Fruit fly (Drosophila melanogaster) whole organism, embryonic: Measurements from ENCODE around the gene ci.
A peak's percentile ranks its signal among the peaks of the same experiment; 100 is the strongest.

ENCODE experiments used
- Bdp1 ChIP-seq: fragments of 200-800 bp; sonication (Bioruptor generic); optimal IDR thresholded peaks from 3 replicates; lab custom pipeline; 2016; ENCODE audit warnings: missing biosample characterization, missing genetic modification characterization
- Bgb ChIP-seq: fragments of 200-800 bp; sonication (Bioruptor generic); IDR thresholded peaks from 2 replicates; pipeline ENCODE4 v1.3.6; 2022; ENCODE audit warnings: missing biosample characterization, missing genetic modification characterization; ENCODE audit not compliant: partially characterized antibody
- CG1024 ChIP-seq: fragments of 200-800 bp; sonication (Bioruptor generic); IDR thresholded peaks from 2 replicates; pipeline ENCODE4 v1.3.6; 2022; ENCODE audit warnings: missing biosample characterization, missing genetic modification characterization
- CG11398 ChIP-seq: fragments of 200-800 bp; sonication (Bioruptor generic); optimal IDR thresholded peaks from 2 replicates; lab custom pipeline; 2016; ENCODE audit warnings: missing biosample characterization, missing genetic modification characterization
- CG12071 ChIP-seq: fragments of 200-800 bp; sonication (Bioruptor generic); optimal IDR thresholded peaks from 3 replicates; lab custom pipeline; 2018; ENCODE audit warnings: missing biosample characterization, mild to moderate bottlenecking, missing genetic modification characterization
- CG12659 ChIP-seq: fragments of 200-800 bp; sonication (Bioruptor generic); optimal IDR thresholded peaks from 3 replicates; lab custom pipeline; 2017; ENCODE audit warnings: mild to moderate bottlenecking, missing biosample characterization, missing genetic modification reagents, missing genetic modification characterization
- CG13624 ChIP-seq: fragments of 200-800 bp; sonication (Bioruptor generic); optimal IDR thresholded peaks from 2 replicates; lab custom pipeline; 2016; ENCODE audit warnings: missing biosample characterization, missing genetic modification characterization
- CG14014 ChIP-seq: fragments of 200-800 bp; sonication (Bioruptor generic); IDR thresholded peaks from 2 replicates; pipeline ENCODE4 v1.3.6; 2022; ENCODE audit warnings: missing biosample characterization, missing genetic modification characterization
- CG14860 ChIP-seq: fragments of 200-800 bp; sonication (Bioruptor generic); IDR thresholded peaks from 3 replicates; pipeline ENCODE4 v1.3.6; 2022; ENCODE audit warnings: missing biosample characterization, missing genetic modification characterization; ENCODE audit not compliant: partially characterized antibody
- CG15073 ChIP-seq: fragments of 200-800 bp; sonication (Bioruptor generic); optimal IDR thresholded peaks from 2 replicates; lab custom pipeline; 2016; ENCODE audit warnings: missing biosample characterization, missing genetic modification characterization
- CG2199 ChIP-seq: fragments of 200-800 bp; sonication (Bioruptor generic); IDR thresholded peaks from 3 replicates; pipeline ENCODE4 v1.3.6; 2022; ENCODE audit warnings: missing biosample characterization, missing genetic modification characterization
- CG30020 ChIP-seq: fragments of 200-800 bp; optimal IDR thresholded peaks from 2 replicates; lab custom pipeline; 2019; ENCODE audit warnings: missing biosample characterization, mild to moderate bottlenecking, missing genetic modification characterization, moderate library complexity
- CG32532 ChIP-seq: fragments of 200-800 bp; sonication (Bioruptor generic); IDR thresholded peaks from 2 replicates; pipeline ENCODE4 v1.3.6; 2022; ENCODE audit warnings: missing biosample characterization, missing genetic modification characterization
- CG32772 ChIP-seq: fragments of 200-800 bp; sonication (Bioruptor generic); IDR thresholded peaks from 2 replicates; pipeline ENCODE4 v1.3.6; 2022; ENCODE audit warnings: missing biosample characterization, missing genetic modification characterization
- CG33557 ChIP-seq: fragments of 200-800 bp; sonication (Bioruptor generic); optimal IDR thresholded peaks from 2 replicates; lab custom pipeline; 2019; ENCODE audit warnings: missing biosample characterization, mild to moderate bottlenecking, missing genetic modification characterization, moderate library complexity
- CG4282 ChIP-seq: fragments of 200-800 bp; sonication (Bioruptor generic); optimal IDR thresholded peaks from 2 replicates; lab custom pipeline; 2016; ENCODE audit warnings: missing biosample characterization, missing genetic modification characterization
- CG4707 ChIP-seq: fragments of 200-800 bp; sonication (Bioruptor generic); optimal IDR thresholded peaks from 2 replicates; lab custom pipeline; 2018; ENCODE audit warnings: missing biosample characterization, mild to moderate bottlenecking, missing genetic modification characterization, moderate library complexity
- CG4820 ChIP-seq: fragments of 200-800 bp; sonication (Bioruptor generic); optimal IDR thresholded peaks from 3 replicates; lab custom pipeline; 2016; ENCODE audit warnings: missing biosample characterization, missing genetic modification characterization
- CG7556 ChIP-seq: fragments of 200-800 bp; sonication (Bioruptor generic); optimal IDR thresholded peaks from 2 replicates; lab custom pipeline; 2017; ENCODE audit warnings: missing biosample characterization, mild to moderate bottlenecking, missing genetic modification characterization
- CG8290 ChIP-seq, 3 experiments: fragments of 200-800 bp; sonication (Bioruptor generic); optimal IDR thresholded peaks; 2 replicates each; lab custom pipeline; 2016 to 2019; ENCODE audit warnings: missing biosample characterization in 3 of 3, missing genetic modification characterization in 3 of 3, mild to moderate bottlenecking in 2 of 3, moderate library complexity in 1 of 3
- CG8478 ChIP-seq: fragments of >200 bp; optimal IDR thresholded peaks from 2 replicates; lab custom pipeline; 2018
- Camta ChIP-seq: fragments of 200-800 bp; sonication (Bioruptor generic); optimal IDR thresholded peaks from 2 replicates; lab custom pipeline; 2016; ENCODE audit warnings: missing biosample characterization, missing genetic modification characterization
- Dref ChIP-seq: fragments of 200-800 bp; sonication (Bioruptor generic); IDR thresholded peaks from 2 replicates; pipeline ENCODE4 v1.3.6; 2022; ENCODE audit warnings: missing biosample characterization, missing genetic modification characterization
- GATAe ChIP-seq: fragments of 200-800 bp; sonication (Bioruptor generic); conservative IDR thresholded peaks from 2 replicates; pipeline ENCODE4 v1.3.6; 2022; ENCODE audit warnings: missing biosample characterization, missing genetic modification characterization
- HLH4C ChIP-seq: fragments of 200-800 bp; sonication (Bioruptor generic); IDR thresholded peaks from 3 replicates; pipeline ENCODE4 v1.3.6; 2022; ENCODE audit warnings: missing biosample characterization, missing genetic modification characterization; ENCODE audit not compliant: partially characterized antibody
- MTF-1 ChIP-seq: fragments of 200-800 bp; sonication (Bioruptor generic); optimal IDR thresholded peaks from 2 replicates; lab custom pipeline; 2018; ENCODE audit warnings: missing biosample characterization, mild to moderate bottlenecking, missing genetic modification characterization, borderline replicate concordance
- Nf-YB ChIP-seq: fragments of 200-800 bp; sonication (Bioruptor generic); optimal IDR thresholded peaks from 3 replicates; lab custom pipeline; 2019; ENCODE audit warnings: missing biosample characterization, mild to moderate bottlenecking, missing genetic modification characterization, moderate library complexity
- Ptx1 ChIP-seq: fragments of 200-800 bp; sonication (Bioruptor generic); IDR thresholded peaks from 2 replicates; pipeline ENCODE4 v1.3.6; 2022; ENCODE audit warnings: missing biosample characterization, missing genetic modification characterization
- Ravus ChIP-seq: fragments of 200-800 bp; sonication (Bioruptor generic); IDR thresholded peaks from 2 replicates; pipeline ENCODE4 v1.3.6; 2022; ENCODE audit warnings: missing biosample characterization, missing genetic modification characterization
- Stat92E ChIP-seq, 3 experiments: fragments of >200 bp in 2 of 3; fragments of 200-800 bp in 1 of 3; sonication (Bioruptor generic) in 1 of 3; optimal IDR thresholded peaks; 2 replicates each; lab custom pipeline; 2017 to 2019; ENCODE audit warnings: missing biosample characterization in 3 of 3, missing genetic modification characterization in 3 of 3, mild to moderate bottlenecking in 1 of 3, moderate library complexity in 1 of 3
- Tbp ChIP-seq: fragments of >200 bp; optimal IDR thresholded peaks from 2 replicates; lab custom pipeline; 2018; ENCODE audit warnings: missing biosample characterization, missing genetic modification characterization
- Xrp1 ChIP-seq: fragments of 200-800 bp; sonication (Bioruptor generic); IDR thresholded peaks from 2 replicates; pipeline ENCODE4 v1.3.6; 2022; ENCODE audit warnings: missing biosample characterization, missing genetic modification characterization
- aop ChIP-seq: fragments of 200-800 bp; sonication (Bioruptor generic); IDR thresholded peaks from 2 replicates; pipeline ENCODE4 v1.3.6; 2022; ENCODE audit warnings: missing biosample characterization, missing genetic modification characterization
- bsh ChIP-seq, 2 experiments: fragments of 200-800 bp; sonication (Bioruptor generic); optimal IDR thresholded peaks; 2 replicates each; lab custom pipeline; 2017 to 2018; ENCODE audit warnings: mild to moderate bottlenecking in 2 of 2, missing biosample characterization in 2 of 2, missing genetic modification characterization in 2 of 2, moderate library complexity in 1 of 2
- cas ChIP-seq: fragments of 200-800 bp; sonication (Bioruptor generic); IDR thresholded peaks from 2 replicates; pipeline ENCODE4 v1.3.6; 2022; ENCODE audit warnings: missing biosample characterization, missing genetic modification characterization
- cwo ChIP-seq: fragments of 200-800 bp; sonication (Bioruptor generic); optimal IDR thresholded peaks from 3 replicates; lab custom pipeline; 2017; ENCODE audit warnings: missing biosample characterization, missing genetic modification characterization, mild to moderate bottlenecking, moderate library complexity, missing genetic modification reagents
- dan ChIP-seq: fragments of 200-800 bp; sonication (Bioruptor generic); IDR thresholded peaks from 2 replicates; pipeline ENCODE4 v1.3.6; 2022; ENCODE audit warnings: missing biosample characterization, missing genetic modification characterization
- dm ChIP-seq: fragments of 200-800 bp; sonication (Bioruptor generic); optimal IDR thresholded peaks from 3 replicates; lab custom pipeline; 2016; ENCODE audit warnings: missing biosample characterization, missing genetic modification characterization
- dysf ChIP-seq: fragments of 200-800 bp; sonication (Bioruptor generic); IDR thresholded peaks from 3 replicates; pipeline ENCODE4 v1.3.6; 2022; ENCODE audit warnings: missing biosample characterization, missing genetic modification characterization
- fd96Cb ChIP-seq: fragments of 200-800 bp; sonication (Bioruptor generic); optimal IDR thresholded peaks from 2 replicates; lab custom pipeline; 2018; ENCODE audit warnings: missing biosample characterization, mild to moderate bottlenecking, missing genetic modification characterization, moderate library complexity
- grau ChIP-seq: fragments of 200-800 bp; optimal IDR thresholded peaks from 3 replicates; lab custom pipeline; 2019; ENCODE audit warnings: missing biosample characterization, mild to moderate bottlenecking, missing genetic modification characterization, moderate library complexity
- gsb-n ChIP-seq: fragments of 200-800 bp; sonication (Bioruptor generic); optimal IDR thresholded peaks from 3 replicates; lab custom pipeline; 2018; ENCODE audit warnings: missing biosample characterization, mild to moderate bottlenecking, missing genetic modification characterization
- phol ChIP-seq: fragments of 200-800 bp; sonication (Bioruptor generic); optimal IDR thresholded peaks from 3 replicates; lab custom pipeline; 2018; ENCODE audit warnings: missing biosample characterization, mild to moderate bottlenecking, missing genetic modification characterization, moderate library complexity
- pum ChIP-seq: fragments of 200-800 bp; sonication (Bioruptor generic); optimal IDR thresholded peaks from 2 replicates; lab custom pipeline; 2016; ENCODE audit warnings: missing biosample characterization, missing genetic modification characterization
- scrt ChIP-seq: fragments of 200-800 bp; sonication (Bioruptor generic); optimal IDR thresholded peaks from 2 replicates; lab custom pipeline; 2018; ENCODE audit warnings: missing biosample characterization, mild to moderate bottlenecking, missing genetic modification characterization, moderate library complexity
- sens ChIP-seq: fragments of 200-800 bp; sonication (Bioruptor generic); peaks from one replicate; lab custom pipeline; 2016; ENCODE audit warnings: missing biosample characterization, missing genetic modification characterization
- sna ChIP-seq: fragments of 200-800 bp; sonication (Bioruptor generic); IDR thresholded peaks from 2 replicates; pipeline ENCODE4 v1.3.6; 2022; ENCODE audit warnings: missing biosample characterization, missing genetic modification characterization; ENCODE audit not compliant: partially characterized antibody
- tll ChIP-seq, 2 experiments: fragments of 200-800 bp in 1 of 2; fragments of >200 bp in 1 of 2; sonication (Bioruptor generic) in 1 of 2; optimal IDR thresholded peaks; 2 replicates each; lab custom pipeline; 2017 to 2019; ENCODE audit warnings: missing biosample characterization in 2 of 2, missing genetic modification characterization in 2 of 2, mild to moderate bottlenecking in 1 of 2, moderate library complexity in 1 of 2
- tna ChIP-seq: fragments of 200-800 bp; sonication (Bioruptor generic); IDR thresholded peaks from 2 replicates; pipeline ENCODE4 v1.3.6; 2022; ENCODE audit warnings: missing biosample characterization, missing genetic modification characterization; ENCODE audit not compliant: partially characterized antibody
- zen ChIP-seq: fragments of 200-800 bp; sonication (Bioruptor generic); optimal IDR thresholded peaks from 3 replicates; lab custom pipeline; 2018; ENCODE audit warnings: missing biosample characterization, mild to moderate bottlenecking, missing genetic modification characterization, moderate library complexity
- zfh1 ChIP-seq: fragments of 200-800 bp; sonication (Bioruptor generic); IDR thresholded peaks from 3 replicates; pipeline ENCODE4 v1.3.6; 2022; ENCODE audit warnings: missing biosample characterization, missing genetic modification characterization
- zfh2 ChIP-seq: fragments of 200-800 bp; sonication (Bioruptor generic); optimal IDR thresholded peaks from 2 replicates; lab custom pipeline; 2016; ENCODE audit warnings: missing biosample characterization, missing genetic modification characterization

The ci gene

dm6 chr4:46484-46883 is 10.4 kb downstream of the ci start (continued):
- TF ChIP-seq zfh1 (GFP tag; lab: Robert Waterston, UW) = no peak
- no peak for TF ChIP-seq CG4820
- TF ChIP-seq CG4282 (GFP tag; lab: Kevin White, UChicago) = no peak
- TF ChIP-seq CG4707 (GFP tag; lab: Kevin White, UChicago) = no peak
- TF ChIP-seq tll (GFP tag; optimal IDR thresholded peaks at IDR 0.05; lab: Kevin White, UChicago) = no peak
- peak; percentile 29; the same call in 1 of the 3 replicates for TF ChIP-seq CG14860
- TF ChIP-seq dm = no peak
- TF ChIP-seq Dref (GFP tag; lab: Robert Waterston, UW) = no peak
- TF ChIP-seq CG15073 (GFP tag; lab: Kevin White, UChicago) = no peak
- TF ChIP-seq sna (GFP tag; lab: Robert Waterston, UW) = no peak
- no peak for TF ChIP-seq MTF-1 (GFP tag; lab: Kevin White, UChicago)
- TF ChIP-seq fd96Cb (tag; lab: Kevin White, UChicago) = no peak
- TF ChIP-seq GATAe = no peak
- no peak for TF ChIP-seq Ravus
- TF ChIP-seq scrt (GFP tag; lab: Kevin White, UChicago) = no peak
- TF ChIP-seq cwo (GFP tag; lab: Kevin White, UChicago) = no peak
- no peak for TF ChIP-seq gsb-n (tag; lab: Kevin White, UChicago)
- no peak for TF ChIP-seq zen (tag; lab: Kevin White, UChicago)
- TF ChIP-seq dan (GFP tag; lab: Robert Waterston, UW) = no peak
- no peak for TF ChIP-seq CG8478 (lab: Kevin White, UChicago)
- TF ChIP-seq aop (GFP tag; lab: Robert Waterston, UW) = no peak
- TF ChIP-seq CG32772 = no peak
- TF ChIP-seq CG14014 = no peak
- TF ChIP-seq dysf (GFP tag; lab: Robert Waterston, UW) = no peak
- no peak for TF ChIP-seq cas
- TF ChIP-seq sens (GFP tag; lab: Kevin White, UChicago) = peak; percentile 47
- TF ChIP-seq CG32532 (GFP tag; lab: Robert Waterston, UW) = no peak
- no peak for TF ChIP-seq CG12659 (GFP tag; lab: Kevin White, UChicago)
- no peak for TF ChIP-seq grau
- no peak for TF ChIP-seq CG1024 (GFP tag; lab: Robert Waterston, UW)
- TF ChIP-seq bsh (GFP tag; optimal IDR thresholded peaks at IDR 0.05; lab: Kevin White, UChicago) = no peak
- TF ChIP-seq CG13624 (GFP tag; lab: Kevin White, UChicago) = no peak
- TF ChIP-seq Bdp1 (GFP tag; lab: Kevin White, UChicago) = no peak
- peak; percentile 49 for TF ChIP-seq tna (GFP tag; lab: Robert Waterston, UW)
- no peak for TF ChIP-seq CG12071 (GFP tag; lab: Kevin White, UChicago)
- TF ChIP-seq CG7556 (GFP tag; lab: Kevin White, UChicago) = no peak
- no peak for TF ChIP-seq Camta (GFP tag; lab: Kevin White, UChicago)
- TF ChIP-seq Bgb (GFP tag; lab: Robert Waterston, UW) = 0 out of 2 replicates have a peak, but pooled peaks have one; percentile 17
- TF ChIP-seq HLH4C (GFP tag; lab: Robert Waterston, UW) = peak; percentile 26; the same call in 1 of the 3 replicates
- TF ChIP-seq zfh2 (GFP tag; lab: Kevin White, UChicago) = no peak
- no peak for TF ChIP-seq Ptx1

dm6 chr4:44780-45179 is 12.1 kb downstream of the ci start:
- TF ChIP-seq CG2199 (GFP tag; lab: Robert Waterston, UW) = peak; percentile 60; the same call in 1 of the 3 replicates
- no peak for TF ChIP-seq Xrp1 (GFP tag; lab: Robert Waterston, UW)
- TF ChIP-seq phol = peak; percentile 17
- no peak for TF ChIP-seq dan (GFP tag; lab: Robert Waterston, UW)
- TF ChIP-seq CG8290 (GFP tag; optimal IDR thresholded peaks at IDR 0.05; lab: Kevin White, UChicago) = no peak
- TF ChIP-seq CG8290 (tag; optimal IDR thresholded peaks at IDR 0.05; lab: Kevin White, UChicago) = peak; percentile 37 to 43
- no peak for TF ChIP-seq CG33557 (GFP tag; lab: Kevin White, UChicago)
- no peak for TF ChIP-seq Tbp (GFP tag; lab: Kevin White, UChicago)
- peak; percentile 95 for TF ChIP-seq CG30020 (tag; lab: Kevin White, UChicago)
- TF ChIP-seq dysf (GFP tag; lab: Robert Waterston, UW) = no peak
- TF ChIP-seq CG11398 = no peak
- TF ChIP-seq sens (GFP tag; lab: Kevin White, UChicago) = peak; percentile 32
- TF ChIP-seq Nf-YB (GFP tag; lab: Kevin White, UChicago) = no peak
- peak in 1 of 3 experiments; percentile 22 for TF ChIP-seq Stat92E (GFP tag; optimal IDR thresholded peaks at IDR 0.05; lab: Kevin White, UChicago)
- no peak for TF ChIP-seq pum (GFP tag; lab: Kevin White, UChicago)
